Worm (Caenorhabditis elegans) whole organism, young adult: ENCODE results near the gene ttr-40.

Experiments used
- ama-1 ChIP-seq, 3 experiments: fragments of 150-350 bp in 1 of 3; sonication (generic microtip) in 2 of 3; optimal IDR thresholded peaks; 2 replicates each; lab custom pipeline; 2014 to 2018; ENCODE audit warnings: missing biosample characterization in 2 of 3, missing genetic modification characterization in 2 of 3, missing genetic modification reagents in 2 of 3
- attf-3 ChIP-seq: fragments of 200-800 bp; sonication (Bioruptor generic); conservative IDR thresholded peaks from 2 replicates; pipeline ENCODE4 v1.3.6; 2022; ENCODE audit warnings: missing genetic modification reagents, missing genetic modification characterization, missing compliant biosample characterization
- egl-18 ChIP-seq: fragments of 200-800 bp; sonication (Bioruptor generic); IDR thresholded peaks from 2 replicates; pipeline ENCODE4 v1.3.6; 2022; ENCODE audit warnings: missing genetic modification reagents, missing genetic modification characterization, missing compliant biosample characterization
- hsf-1 ChIP-seq: fragments of 200-800 bp; sonication (Bioruptor generic); IDR thresholded peaks from 2 replicates; pipeline ENCODE4 v1.3.6; 2022; ENCODE audit warnings: missing genetic modification reagents, missing genetic modification characterization, missing compliant biosample characterization

ce11 chrV:9332611-9333315 is 22.5 kb downstream of the ttr-40 start:
- TF ChIP-seq egl-18 (GFP tag; lab: Robert Waterston, UW) (no peak), hsf-1 (GFP tag; lab: Robert Waterston, UW) (no peak), attf-3 (no peak), ama-1 (optimal IDR thresholded peaks at IDR 0.05; lab: Kevin White, UChicago) (no peak), ama-1 (GFP tag; optimal IDR thresholded peaks at IDR 0.05; lab: Kevin White, UChicago) (no peak)
